Fruit fly (Drosophila melanogaster): ENCODE data around the gene CG42266.

The CG42266 gene

DNA sequence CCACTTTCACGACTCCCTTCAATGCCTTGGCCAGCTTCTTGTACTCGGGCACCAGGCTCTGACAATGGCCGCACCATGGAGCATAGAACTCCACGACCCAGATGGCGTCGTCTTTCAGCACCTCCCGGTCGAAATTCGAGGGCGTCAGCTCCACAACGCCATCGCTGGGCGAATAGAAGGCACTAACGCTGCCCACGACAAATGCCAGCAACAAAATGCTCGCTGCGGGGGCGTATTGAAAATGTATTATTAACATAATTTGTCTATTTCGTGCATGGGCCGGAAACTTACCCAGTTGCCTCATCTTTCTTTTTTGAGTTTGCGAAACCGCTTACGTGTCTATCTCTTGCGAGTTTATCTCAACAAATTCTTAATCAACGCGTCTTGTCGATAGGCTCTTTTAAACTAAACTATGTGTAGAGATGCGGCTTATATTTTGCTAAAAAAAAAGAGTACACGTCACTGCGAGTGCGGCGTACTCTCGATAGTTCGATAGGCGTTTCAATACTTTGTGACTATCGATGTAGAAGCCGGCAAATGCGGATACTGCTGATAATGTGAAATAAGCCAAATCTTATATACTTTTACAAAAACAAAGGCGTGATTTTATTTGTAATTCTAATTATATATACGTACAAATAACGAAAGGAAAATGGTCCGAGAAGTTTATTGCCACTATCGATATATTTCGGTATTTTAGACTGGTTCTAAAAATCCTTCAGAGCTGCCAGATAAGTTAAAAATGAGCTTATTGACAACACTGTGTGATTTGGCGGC is 16.3 kb upstream of the CG42266 start, which contains the start of gene CaBP1 (continued):
- TF ChIP-seq CG12659 (GFP tag; optimal IDR thresholded peaks at IDR 0.05) (peak; percentile 50), CG7357 (GFP tag; IDR thresholded peaks at IDR 0.05) (no peak), CG4854 (GFP tag; optimal IDR thresholded peaks at IDR 0.05) (no peak), chif (GFP tag; optimal IDR thresholded peaks at IDR 0.05) (no peak), Jarid2 (GFP tag; optimal IDR thresholded peaks at IDR 0.05) (peak; percentile 27), crc (GFP tag; optimal IDR thresholded peaks at IDR 0.05) (no peak), Mrtf (GFP tag; IDR thresholded peaks at IDR 0.05) (no peak), CG10565 (GFP tag; optimal IDR thresholded peaks at IDR 0.05) (no peak), crol (GFP tag; IDR thresholded peaks at IDR 0.05) (no peak), Fer1 (GFP tag; optimal IDR thresholded peaks at IDR 0.05) (no peak), eve (GFP tag; optimal IDR thresholded peaks at IDR 0.05) (peak in 1 of 2 experiments; percentile 70), CG18599 (GFP tag; optimal IDR thresholded peaks at IDR 0.05) (no peak), MESR4 (GFP tag; optimal IDR thresholded peaks at IDR 0.05) (peak; percentile 71), sna (GFP tag; IDR thresholded peaks at IDR 0.05; ENCODE audit: partially characterized antibody) (peak; percentile 96), NFAT (GFP tag; IDR thresholded peaks at IDR 0.05) (no peak), CHES-1-like (GFP tag; optimal IDR thresholded peaks at IDR 0.05) (no peak), so (GFP tag; IDR thresholded peaks at IDR 0.05) (no peak), CG12155 (GFP tag; optimal IDR thresholded peaks at IDR 0.05) (no peak), CrebB (tag; optimal IDR thresholded peaks at IDR 0.05) (no peak), fu2 (GFP tag; optimal IDR thresholded peaks at IDR 0.05) (no peak), CG15514 (GFP tag; optimal IDR thresholded peaks at IDR 0.05) (peak; percentile 37), TFAM (GFP tag; optimal IDR thresholded peaks at IDR 0.05) (no peak), CG11085 (GFP tag; IDR thresholded peaks at IDR 0.05) (no peak), pho (GFP tag; optimal IDR thresholded peaks at IDR 0.05) (no peak), HHEX (GFP tag; optimal IDR thresholded peaks at IDR 0.05) (no peak), CG42726 (GFP tag; IDR thresholded peaks at IDR 0.05; ENCODE audit: partially characterized antibody) (peak; percentile 62; the same call in 1 of the 2 replicates), Mad (GFP tag; optimal IDR thresholded peaks at IDR 0.05) (no peak), Ada2b (GFP tag; IDR thresholded peaks at IDR 0.05) (no peak), CG2120 (GFP tag; optimal IDR thresholded peaks at IDR 0.05) (no peak), Antp (GFP tag; optimal IDR thresholded peaks at IDR 0.05) (no peak), Dip3 (GFP tag; optimal IDR thresholded peaks at IDR 0.05) (no peak), Meics (GFP tag; optimal IDR thresholded peaks at IDR 0.05) (no peak), CG1832 (GFP tag; optimal IDR thresholded peaks at IDR 0.05) (no peak), CG12769 (tag; optimal IDR thresholded peaks at IDR 0.05) (peak; percentile 8), danr (GFP tag; IDR thresholded peaks at IDR 0.05) (no peak), nerfin-1 (tag; optimal IDR thresholded peaks at IDR 0.05) (no peak), odd (GFP tag; optimal IDR thresholded peaks at IDR 0.05) (no peak), en (GFP tag; optimal IDR thresholded peaks at IDR 0.05) (no peak), Hr51 (GFP tag; optimal IDR thresholded peaks at IDR 0.05) (no peak), CG6765 (GFP tag; optimal IDR thresholded peaks at IDR 0.05) (no peak), gsb-n (tag; optimal IDR thresholded peaks at IDR 0.05) (no peak), H2.0 (GFP tag; IDR thresholded peaks at IDR 0.05) (no peak), slou (GFP tag; optimal IDR thresholded peaks at IDR 0.05) (no peak), CG2129 (GFP tag; IDR thresholded peaks at IDR 0.05; ENCODE audit: partially characterized antibody) (peak; percentile 97), fd64A (GFP tag; optimal IDR thresholded peaks at IDR 0.05) (no peak), NK7.1 (GFP tag; optimal IDR thresholded peaks at IDR 0.05) (no peak), stwl (tag; optimal IDR thresholded peaks at IDR 0.05) (peak; percentile 75), CG7963 (GFP tag; IDR thresholded peaks at IDR 0.05; ENCODE audit: partially characterized antibody) (peak; percentile 84), Poxn (GFP tag; IDR thresholded peaks at IDR 0.05) (no peak)

Data from whole organism, embryonic.